Fruit fly (Drosophila melanogaster): ENCODE data around the gene Pkd2.

Gene Pkd2

DNA sequence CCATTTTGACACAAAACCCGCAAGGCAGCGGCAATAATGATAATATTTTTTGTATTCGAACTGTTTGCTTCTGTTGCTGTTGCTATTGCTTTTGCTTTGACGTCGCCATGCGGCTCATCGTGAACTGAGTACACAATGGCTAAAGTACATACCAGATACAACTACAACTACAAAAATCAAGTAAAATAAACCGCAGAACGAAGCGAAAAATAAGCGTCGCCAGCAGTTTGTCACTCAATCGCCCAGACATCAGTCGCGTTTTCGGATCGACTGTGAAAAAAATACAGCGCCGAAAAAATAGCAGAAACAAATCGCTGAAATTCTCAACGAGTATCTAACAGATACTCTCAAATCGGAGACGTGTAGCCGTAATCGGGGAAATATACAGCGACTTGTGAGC lies 28.5 kb upstream of the Pkd2 start (continued):
- TF ChIP-seq TFAM (GFP tag; optimal IDR thresholded peaks at IDR 0.05): no peak
- peak; percentile 49 for TF ChIP-seq Fer3 (tag; optimal IDR thresholded peaks at IDR 0.05)
- TF ChIP-seq bowl (GFP tag; IDR thresholded peaks at IDR 0.05): no peak
- TF ChIP-seq Meics (GFP tag; optimal IDR thresholded peaks at IDR 0.05): peak; percentile 49
- peak; percentile 37; the same call in 1 of the 2 replicates for TF ChIP-seq Xrp1 (GFP tag; IDR thresholded peaks at IDR 0.05)
- TF ChIP-seq CG12659 (GFP tag; optimal IDR thresholded peaks at IDR 0.05): peak; percentile 14
- TF ChIP-seq CG7987 (GFP tag; optimal IDR thresholded peaks at IDR 0.05): peak; percentile 58
- TF ChIP-seq HLH54F (GFP tag; optimal IDR thresholded peaks at IDR 0.05): no peak
- TF ChIP-seq CG18599 (GFP tag; optimal IDR thresholded peaks at IDR 0.05): peak; percentile 32
- no peak for TF ChIP-seq tin (GFP tag; optimal IDR thresholded peaks at IDR 0.05)
- TF ChIP-seq CG18011 (GFP tag; optimal IDR thresholded peaks at IDR 0.05): no peak
- no peak for TF ChIP-seq vfl (GFP tag; optimal IDR thresholded peaks at IDR 0.05)
- no peak for TF ChIP-seq CG32532 (GFP tag; IDR thresholded peaks at IDR 0.05)
- 0 out of 2 replicates have a peak, but pooled peaks have one; percentile 33 for TF ChIP-seq gsb (GFP tag; IDR thresholded peaks at IDR 0.05)
- no peak for TF ChIP-seq CG13287 (GFP tag; IDR thresholded peaks at IDR 0.05; ENCODE audit: partially characterized antibody)
- no peak for TF ChIP-seq Lim3 (GFP tag; IDR thresholded peaks at IDR 0.05)
- 0 out of 2 replicates have a peak, but pooled peaks have one; percentile 11 for TF ChIP-seq al (GFP tag; IDR thresholded peaks at IDR 0.05)
- no peak for TF ChIP-seq H15 (GFP tag; IDR thresholded peaks at IDR 0.05)
- peak; percentile 1 for TF ChIP-seq CG2116 (GFP tag; optimal IDR thresholded peaks at IDR 0.05)
- TF ChIP-seq nmo (GFP tag; optimal IDR thresholded peaks at IDR 0.05): no peak
- TF ChIP-seq dan (GFP tag; IDR thresholded peaks at IDR 0.05): no peak
- peak; percentile 76 for TF ChIP-seq Atf6 (GFP tag; IDR thresholded peaks at IDR 0.05)
- no peak for TF ChIP-seq Neu2 (GFP tag; optimal IDR thresholded peaks at IDR 0.05; ENCODE audit: borderline replicate concordance)
- no peak for TF ChIP-seq CG7271 (tag; optimal IDR thresholded peaks at IDR 0.05)
- peak; percentile 19 for TF ChIP-seq dmrt99B (tag; optimal IDR thresholded peaks at IDR 0.05)
- peak; percentile 44 for TF ChIP-seq Fer1 (GFP tag; optimal IDR thresholded peaks at IDR 0.05)
- peak; percentile 12 for TF ChIP-seq maf-S (GFP tag; optimal IDR thresholded peaks at IDR 0.05)
- TF ChIP-seq Fer2 (tag; optimal IDR thresholded peaks at IDR 0.05): peak; percentile 47
- TF ChIP-seq CG14014 (GFP tag; IDR thresholded peaks at IDR 0.05): peak; percentile 69; the same call in 1 of the 2 replicates
- TF ChIP-seq CG15514 (GFP tag; optimal IDR thresholded peaks at IDR 0.05): peak; percentile 52
- TF ChIP-seq onecut (GFP tag; IDR thresholded peaks at IDR 0.05): peak; percentile 12; the same call in 1 of the 2 replicates
- no peak for TF ChIP-seq CG7556 (GFP tag; optimal IDR thresholded peaks at IDR 0.05)
- peak; percentile 33 for TF ChIP-seq gro (GFP tag; optimal IDR thresholded peaks at IDR 0.05)
- no peak for TF ChIP-seq Nf-YA (GFP tag; IDR thresholded peaks at IDR 0.05)
- peak; percentile 47 for TF ChIP-seq CG17568 (GFP tag; optimal IDR thresholded peaks at IDR 0.05)
- TF ChIP-seq Adf1 (GFP tag; IDR thresholded peaks at IDR 0.05): peak; percentile 26; the same call in 1 of the 2 replicates
- peak; percentile 27 for TF ChIP-seq pfk (GFP tag; optimal IDR thresholded peaks at IDR 0.05)
- TF ChIP-seq CG10209 (GFP tag; optimal IDR thresholded peaks at IDR 0.05): peak; percentile 49
- no peak for TF ChIP-seq CG3163 (GFP tag; optimal IDR thresholded peaks at IDR 0.05)
- peak; percentile 7 for TF ChIP-seq CG3995 (GFP tag; optimal IDR thresholded peaks at IDR 0.05)
- TF ChIP-seq CG6765 (GFP tag; optimal IDR thresholded peaks at IDR 0.05): peak; percentile 5
- TF ChIP-seq CG6813 (GFP tag; optimal IDR thresholded peaks at IDR 0.05): peak; percentile 49
- peak; percentile 35 for TF ChIP-seq wek (GFP tag; optimal IDR thresholded peaks at IDR 0.05)
- TF ChIP-seq z (GFP tag; IDR thresholded peaks at IDR 0.05): no peak
- peak; percentile 8 for TF ChIP-seq Jarid2 (GFP tag; optimal IDR thresholded peaks at IDR 0.05)
- no peak for TF ChIP-seq CG4282 (GFP tag; optimal IDR thresholded peaks at IDR 0.05)
- peak; percentile 45 for TF ChIP-seq ATbp (GFP tag; optimal IDR thresholded peaks at IDR 0.05)
- no peak for TF ChIP-seq nerfin-2 (GFP tag; IDR thresholded peaks at IDR 0.05; ENCODE audit: partially characterized antibody)
- TF ChIP-seq gem (tag; optimal IDR thresholded peaks at IDR 0.05): peak; percentile 29
- no peak for TF ChIP-seq zen2 (GFP tag; IDR thresholded peaks at IDR 0.05; ENCODE audit: partially characterized antibody)

All from whole organism, embryonic.